Worm (Caenorhabditis elegans) whole organism, L4 larva: ENCODE results near the gene sdz-4.

ENCODE experiments used
- F44E2.7 ChIP-seq: fragments of 200-800 bp; sonication (Bioruptor generic); IDR thresholded peaks from 2 replicates; pipeline ENCODE4 v2.1.2; 2022; ENCODE audit warnings: missing genetic modification characterization, missing compliant biosample characterization
- lin-13 ChIP-seq: fragments of 150-350 bp; optimal IDR thresholded peaks from 2 replicates; lab custom pipeline; 2014; ENCODE audit warnings: missing biosample characterization, missing genetic modification reagents, missing genetic modification characterization
- snpc-4 ChIP-seq: fragments of 150-350 bp; optimal IDR thresholded peaks from 2 replicates; lab custom pipeline; 2014; ENCODE audit warnings: missing biosample characterization, missing genetic modification characterization

DNA sequence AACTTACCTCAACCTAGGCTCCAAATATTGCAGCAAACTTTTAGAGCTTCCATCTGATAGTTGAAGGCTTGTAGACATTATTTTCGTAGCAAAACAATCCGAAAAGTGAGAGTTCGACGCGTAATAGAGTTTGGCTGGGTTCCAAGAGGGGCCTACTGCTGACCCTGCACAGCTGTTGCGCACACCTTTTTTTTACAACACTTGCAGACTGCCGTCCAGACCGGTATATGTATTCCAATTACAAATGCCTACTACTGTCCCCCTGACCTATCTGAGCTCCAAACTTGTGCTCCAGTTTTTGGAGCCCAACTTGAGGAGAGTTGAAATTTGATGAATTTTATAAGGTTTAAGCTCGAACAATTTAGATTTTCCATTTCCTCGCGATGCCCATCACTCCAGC is 49.2 kb upstream of the sdz-4 start, which contains the start of the genes fbxc-24 and fbxc-27:
- TF ChIP-seq F44E2.7 (GFP tag; lab: Robert Waterston, UW) (no peak), lin-13 (GFP tag; lab: Kevin White, UChicago) (no peak), snpc-4 (tag; lab: Kevin White, UChicago) (no peak)
